Fruit fly (Drosophila melanogaster) whole organism, prepupa: ENCODE measurements around the gene dlp.

Experiments
- Blimp-1 ChIP-seq: fragments of 200-800 bp; sonication (Bioruptor generic); optimal IDR thresholded peaks from 3 replicates; lab custom pipeline; 2017; ENCODE audit warnings: missing biosample characterization, missing genetic modification characterization, mild to moderate bottlenecking, moderate library complexity, missing genetic modification reagents
- CG1621 ChIP-seq: fragments of 200-800 bp; sonication (Bioruptor generic); optimal IDR thresholded peaks from 3 replicates; lab custom pipeline; 2018; ENCODE audit warnings: missing biosample characterization, mild to moderate bottlenecking, missing genetic modification characterization
- CG16779 ChIP-seq: fragments of 200-800 bp; sonication (Bioruptor generic); optimal IDR thresholded peaks from 3 replicates; lab custom pipeline; 2017; ENCODE audit warnings: missing biosample characterization, mild to moderate bottlenecking, missing genetic modification characterization
- CG32006 ChIP-seq: fragments of 200-800 bp; sonication (Bioruptor generic); optimal IDR thresholded peaks from 3 replicates; lab custom pipeline; 2017; ENCODE audit warnings: missing biosample characterization, mild to moderate bottlenecking, missing genetic modification characterization
- CG8119 ChIP-seq: fragments of 200-800 bp; sonication (Bioruptor generic); IDR thresholded peaks from 3 replicates; pipeline ENCODE4 v1.3.6; 2022; ENCODE audit warnings: missing biosample characterization, missing genetic modification characterization
- CG9139 ChIP-seq: fragments of 200-800 bp; sonication (Bioruptor generic); optimal IDR thresholded peaks from 3 replicates; lab custom pipeline; 2017; ENCODE audit warnings: missing biosample characterization, mild to moderate bottlenecking, missing genetic modification characterization
- Ets21C ChIP-seq: fragments of 200-800 bp; sonication (Bioruptor generic); optimal IDR thresholded peaks from 3 replicates; lab custom pipeline; 2016; ENCODE audit warnings: missing biosample characterization, missing genetic modification characterization
- OdsH ChIP-seq: fragments of 200-800 bp; sonication (Bioruptor generic); optimal IDR thresholded peaks from 3 replicates; lab custom pipeline; 2016; ENCODE audit warnings: missing biosample characterization, missing genetic modification characterization
- Sox14 ChIP-seq: fragments of 200-800 bp; sonication (Bioruptor generic); optimal IDR thresholded peaks from 3 replicates; lab custom pipeline; 2016; ENCODE audit warnings: missing biosample characterization, missing genetic modification characterization
- dac ChIP-seq: fragments of 200-800 bp; sonication (Bioruptor generic); optimal IDR thresholded peaks from 2 replicates; lab custom pipeline; 2017; ENCODE audit warnings: missing biosample characterization, mild to moderate bottlenecking, missing genetic modification characterization
- fd59A ChIP-seq: fragments of 200-800 bp; sonication (Bioruptor generic); optimal IDR thresholded peaks from 2 replicates; lab custom pipeline; 2017; ENCODE audit warnings: missing biosample characterization, mild to moderate bottlenecking, missing genetic modification characterization, missing genetic modification reagents
- lz ChIP-seq: fragments of 200-800 bp; sonication (Bioruptor generic); optimal IDR thresholded peaks from 3 replicates; lab custom pipeline; 2016; ENCODE audit warnings: missing biosample characterization, missing genetic modification characterization
- net ChIP-seq: fragments of 200-800 bp; sonication (Bioruptor generic); optimal IDR thresholded peaks from 3 replicates; lab custom pipeline; 2016; ENCODE audit warnings: missing biosample characterization, missing genetic modification characterization

dm6 chr3L:14636740-14637189 lies 4.4 kb downstream of the dlp start:
- TF ChIP-seq OdsH (peak; percentile 91), lz (GFP tag; lab: Kevin White, UChicago) (peak; percentile 90), CG32006 (GFP tag; lab: Kevin White, UChicago) (peak; percentile 93), CG1621 (tag; lab: Kevin White, UChicago) (peak; percentile 86), Sox14 (GFP tag; lab: Kevin White, UChicago) (peak; percentile 91), CG16779 (peak; percentile 84), CG9139 (GFP tag; lab: Kevin White, UChicago) (peak; percentile 85), Blimp-1 (GFP tag; lab: Kevin White, UChicago) (peak; percentile 79), Ets21C (GFP tag; lab: Kevin White, UChicago) (peak; percentile 72), dac (GFP tag; lab: Kevin White, UChicago) (peak; percentile 82), fd59A (GFP tag; lab: Kevin White, UChicago) (peak; percentile 89), net (peak; percentile 89), CG8119 (GFP tag; lab: Robert Waterston, UW) (peak; percentile 94)
